In genomic region chrII:8457438-8457837, ce11 we compare ENCODE assay signal across 7 worm cellular contexts.
TF ChIP-seq lines count a peak whose summit lies in the region.

Gene zyg-9 (plus strand): TSS chrII:8457818.

TF ChIP-seq in whole organism, L1 larva, 84 proteins besides CTCF, POLR2A, EP300 and RAD21 (continues in another document):
- TF ChIP-seq mdl-1 (tag; optimal IDR thresholded peaks at IDR 0.05; lab: Kevin White, UChicago) = peak in 1 of 2 experiments; percentile 25
- no peak for TF ChIP-seq fkh-10 (GFP tag; optimal IDR thresholded peaks at IDR 0.05; lab: Kevin White, UChicago)
- no peak for TF ChIP-seq swsn-7 (tag; optimal IDR thresholded peaks at IDR 0.05; lab: Kevin White, UChicago)
- TF ChIP-seq sox-4 (tag; optimal IDR thresholded peaks at IDR 0.05; lab: Kevin White, UChicago) = no peak
- no peak for TF ChIP-seq C16A3.4 (tag; optimal IDR thresholded peaks at IDR 0.05; lab: Kevin White, UChicago)
- TF ChIP-seq lin-13 (GFP tag; optimal IDR thresholded peaks at IDR 0.05; lab: Kevin White, UChicago) = no peak
- no peak for TF ChIP-seq ceh-90 (tag; optimal IDR thresholded peaks at IDR 0.05; lab: Kevin White, UChicago)
- TF ChIP-seq lir-3 (tag; optimal IDR thresholded peaks at IDR 0.05; lab: Kevin White, UChicago; ENCODE audit: poor library complexity) = no peak
- TF ChIP-seq zip-4 (GFP tag; optimal IDR thresholded peaks at IDR 0.05; lab: Kevin White, UChicago) = peak; percentile 70
- peak; percentile 48 for TF ChIP-seq F16B12.6 (tag; optimal IDR thresholded peaks at IDR 0.05; lab: Kevin White, UChicago)
- TF ChIP-seq hlh-17 (GFP tag; optimal IDR thresholded peaks at IDR 0.05; lab: Kevin White, UChicago; ENCODE audit: borderline replicate concordance) = no peak
- TF ChIP-seq tbx-2 (tag; optimal IDR thresholded peaks at IDR 0.05; lab: Kevin White, UChicago) = no peak
- TF ChIP-seq nhr-71 (tag; optimal IDR thresholded peaks at IDR 0.05; lab: Kevin White, UChicago) = peak; percentile 14

TF ChIP-seq in whole organism, L2 larva, 48 proteins besides CTCF, POLR2A, EP300 and RAD21 (continues in another document):
- peak in 1 of 2 experiments; percentile 29 for TF ChIP-seq lsy-2 (tag; optimal IDR thresholded peaks at IDR 0.05; lab: Kevin White, UChicago)
- TF ChIP-seq sma-9 (GFP tag; optimal IDR thresholded peaks at IDR 0.05; lab: Kevin White, UChicago) = no peak
- TF ChIP-seq sma-9 (tag; optimal IDR thresholded peaks at IDR 0.05; lab: Kevin White, UChicago) = no peak
- no peak for TF ChIP-seq peb-1 (tag; optimal IDR thresholded peaks at IDR 0.05; lab: Kevin White, UChicago)
- TF ChIP-seq nhr-25 (tag; optimal IDR thresholded peaks at IDR 0.05; lab: Kevin White, UChicago) = no peak
- no peak for TF ChIP-seq nhr-23 (tag; optimal IDR thresholded peaks at IDR 0.05; lab: Kevin White, UChicago)
- TF ChIP-seq nhr-237 (tag; optimal IDR thresholded peaks at IDR 0.05; lab: Kevin White, UChicago) = no peak
- TF ChIP-seq nhr-12 (tag; optimal IDR thresholded peaks at IDR 0.05; lab: Kevin White, UChicago) = no peak
- peak; percentile 63 for TF ChIP-seq C34F6.9 (tag; optimal IDR thresholded peaks at IDR 0.05; lab: Kevin White, UChicago)
- no peak for TF ChIP-seq lin-39 (tag; optimal IDR thresholded peaks at IDR 0.05; lab: Kevin White, UChicago)
- peak; percentile 30 for TF ChIP-seq unc-55 (GFP tag; optimal IDR thresholded peaks at IDR 0.05; lab: Kevin White, UChicago)
- TF ChIP-seq lin-13 (GFP tag; optimal IDR thresholded peaks at IDR 0.05; lab: Kevin White, UChicago) = no peak
- peak; percentile 26 for TF ChIP-seq nhr-129 (tag; optimal IDR thresholded peaks at IDR 0.05; lab: Kevin White, UChicago)
- no peak for TF ChIP-seq unc-62 (GFP tag; optimal IDR thresholded peaks at IDR 0.05; lab: Kevin White, UChicago)

TF ChIP-seq in whole organism, L3 larva, 47 proteins besides CTCF, POLR2A, EP300 and RAD21:
- TF ChIP-seq hmg-11 (tag; optimal IDR thresholded peaks at IDR 0.05; lab: Kevin White, UChicago) (peak; percentile 33), pha-4 (tag; optimal IDR thresholded peaks at IDR 0.05; lab: Kevin White, UChicago) (peak; percentile 20), lin-39 (tag; optimal IDR thresholded peaks at IDR 0.05; lab: Kevin White, UChicago) (peak; percentile 54), ceh-28 (tag; optimal IDR thresholded peaks at IDR 0.05; lab: Kevin White, UChicago) (peak; percentile 32), nfya-1 (tag; optimal IDR thresholded peaks at IDR 0.05; lab: Kevin White, UChicago; ENCODE audit: insufficient read depth) (peak; percentile 39), egl-5 (tag; optimal IDR thresholded peaks at IDR 0.05; lab: Kevin White, UChicago) (no peak), daf-12 (tag; optimal IDR thresholded peaks at IDR 0.05; lab: Kevin White, UChicago) (no peak), nhr-23 (tag; optimal IDR thresholded peaks at IDR 0.05; lab: Kevin White, UChicago) (peak; percentile 14), lin-15B (tag; optimal IDR thresholded peaks at IDR 0.05; lab: Kevin White, UChicago) (peak; percentile 34)
TF ChIP-seq in whole organism, L3 larva: peak in this region for 7.

TF ChIP-seq in whole organism, L4 larva, 104 proteins besides CTCF, POLR2A, EP300 and RAD21 (continues in another document):
- TF ChIP-seq mes-2 (tag; optimal IDR thresholded peaks at IDR 0.05; lab: Kevin White, UChicago; ENCODE audit: poor library complexity, severe bottlenecking) (peak; percentile 37), ceh-28 (tag; optimal IDR thresholded peaks at IDR 0.05; lab: Kevin White, UChicago) (peak; percentile 11), nhr-237 (tag; optimal IDR thresholded peaks at IDR 0.05; lab: Kevin White, UChicago) (no peak), D1046.2 (GFP tag; IDR thresholded peaks at IDR 0.05; lab: Robert Waterston, UW) (no peak), zip-11 (GFP tag; IDR thresholded peaks at IDR 0.05; lab: Robert Waterston, UW) (no peak), hmg-1.1 (GFP tag; IDR thresholded peaks at IDR 0.05; lab: Robert Waterston, UW) (0 out of 2 replicates have a peak, but pooled peaks have one; percentile 32), tag-97 (GFP tag; IDR thresholded peaks at IDR 0.05; lab: Robert Waterston, UW) (no peak), F44E2.7 (GFP tag; IDR thresholded peaks at IDR 0.05; lab: Robert Waterston, UW) (no peak), dpl-1 (GFP tag; optimal IDR thresholded peaks at IDR 0.05; lab: Kevin White, UChicago) (peak; percentile 5), lir-3 (tag; optimal IDR thresholded peaks at IDR 0.05; lab: Kevin White, UChicago) (no peak), nhr-76 (tag; optimal IDR thresholded peaks at IDR 0.05; lab: Kevin White, UChicago) (no peak), mdl-1 (tag; optimal IDR thresholded peaks at IDR 0.05; lab: Kevin White, UChicago) (no peak), egl-43 (GFP tag; IDR thresholded peaks at IDR 0.05; lab: Robert Waterston, UW) (peak; percentile 28; the same call in 1 of the 2 replicates), zfp-2 (tag; optimal IDR thresholded peaks at IDR 0.05; lab: Kevin White, UChicago) (no peak), Y75B8A.6 (GFP tag; IDR thresholded peaks at IDR 0.05; lab: Robert Waterston, UW) (no peak)

TF ChIP-seq in whole organism, late embryonic, 69 proteins besides CTCF, POLR2A, EP300 and RAD21:
- no peak for TF ChIP-seq K09A11.1 (tag; optimal IDR thresholded peaks at IDR 0.05; lab: Kevin White, UChicago; ENCODE audit: insufficient read depth)
- TF ChIP-seq ceh-19 (GFP tag; optimal IDR thresholded peaks at IDR 0.05; lab: Kevin White, UChicago) = no peak
- TF ChIP-seq ceh-48 (tag; optimal IDR thresholded peaks at IDR 0.05; lab: Kevin White, UChicago) = peak; percentile 43
- TF ChIP-seq hlh-30 (tag; optimal IDR thresholded peaks at IDR 0.05; lab: Kevin White, UChicago; ENCODE audit: insufficient read depth) = peak; percentile 16
TF ChIP-seq in whole organism, late embryonic: peak in this region for 2.

TF ChIP-seq in whole organism, midembryonic, 9 proteins besides CTCF, POLR2A, EP300 and RAD21:
- TF ChIP-seq T22C8.4 (GFP tag; IDR thresholded peaks at IDR 0.05; lab: Robert Waterston, UW) = 0 out of 2 replicates have a peak, but pooled peaks have one; percentile 14
- TF ChIP-seq ref-1 (GFP tag; conservative IDR thresholded peaks at IDR 0.05; lab: Robert Waterston, UW) = no peak

TF ChIP-seq in whole organism, young adult, 124 proteins besides CTCF, POLR2A, EP300 and RAD21 (continues in another document):
- TF ChIP-seq snpc-3.4 (tag; optimal IDR thresholded peaks at IDR 0.05; lab: Kevin White, UChicago) (no peak), hrde-1 (tag; optimal IDR thresholded peaks at IDR 0.05; lab: Kevin White, UChicago; ENCODE audit: borderline replicate concordance) (no peak), xnd-1 (tag; optimal IDR thresholded peaks at IDR 0.05; lab: Kevin White, UChicago) (no peak), ets-4 (GFP tag; optimal IDR thresholded peaks at IDR 0.05; lab: Kevin White, UChicago) (no peak), zfh-2 (GFP tag; conservative IDR thresholded peaks at IDR 0.05; lab: Robert Waterston, UW) (peak; percentile 69; the same call in 1 of the 2 replicates), Y67H2A.10 (GFP tag; conservative IDR thresholded peaks at IDR 0.05; lab: Robert Waterston, UW) (peak; percentile 8; the same call in 1 of the 2 replicates), lir-1 (GFP tag; conservative IDR thresholded peaks at IDR 0.05; lab: Robert Waterston, UW) (no peak), ztf-25 (GFP tag; IDR thresholded peaks at IDR 0.05; lab: Robert Waterston, UW) (no peak), F22D6.2 (tag; optimal IDR thresholded peaks at IDR 0.05; lab: Kevin White, UChicago) (no peak), egl-18 (GFP tag; IDR thresholded peaks at IDR 0.05; lab: Robert Waterston, UW) (no peak), cebp-2 (GFP tag; IDR thresholded peaks at IDR 0.05; lab: Robert Waterston, UW) (no peak), lin-26 (GFP tag; IDR thresholded peaks at IDR 0.05; lab: Robert Waterston, UW) (peak; percentile 27; the same call in 1 of the 2 replicates), K12H6.12 (tag; optimal IDR thresholded peaks at IDR 0.05; lab: Kevin White, UChicago) (no peak), Y79H2A.3 (GFP tag; conservative IDR thresholded peaks at IDR 0.05; lab: Robert Waterston, UW) (no peak), sdz-38 (tag; optimal IDR thresholded peaks at IDR 0.05; lab: Kevin White, UChicago) (no peak), F33H1.4 (GFP tag; IDR thresholded peaks at IDR 0.05; lab: Robert Waterston, UW) (no peak), tbx-9 (tag; optimal IDR thresholded peaks at IDR 0.05; lab: Kevin White, UChicago; ENCODE audit: borderline replicate concordance) (no peak), lin-54 (GFP tag; optimal IDR thresholded peaks at IDR 0.05; lab: Kevin White, UChicago) (peak; percentile 26), egl-44 (GFP tag; IDR thresholded peaks at IDR 0.05; lab: Robert Waterston, UW) (no peak), F37B4.10 (GFP tag; IDR thresholded peaks at IDR 0.05; lab: Robert Waterston, UW) (no peak), attf-5 (GFP tag; optimal IDR thresholded peaks at IDR 0.05; lab: Kevin White, UChicago) (peak; percentile 76), C06A6.2 (GFP tag; conservative IDR thresholded peaks at IDR 0.05; lab: Robert Waterston, UW) (no peak), nhr-120 (GFP tag; IDR thresholded peaks at IDR 0.05; lab: Robert Waterston, UW) (no peak), nhr-80 (tag; optimal IDR thresholded peaks at IDR 0.05; lab: Kevin White, UChicago) (no peak), sea-2 (GFP tag; IDR thresholded peaks at IDR 0.05; lab: Robert Waterston, UW) (no peak), nfyb-1 (GFP tag; IDR thresholded peaks at IDR 0.05; lab: Robert Waterston, UW) (peak; percentile 14; the same call in 1 of the 2 replicates), ztf-6 (GFP tag; IDR thresholded peaks at IDR 0.05; lab: Robert Waterston, UW) (no peak), nfya-1 (tag; optimal IDR thresholded peaks at IDR 0.05; lab: Kevin White, UChicago; ENCODE audit: borderline replicate concordance, insufficient read depth) (no peak), ceh-40 (GFP tag; IDR thresholded peaks at IDR 0.05; lab: Robert Waterston, UW) (no peak), tbp1 (GFP tag; optimal IDR thresholded peaks at IDR 0.05; lab: Kevin White, UChicago) (no peak), F23B12.7 (tag; optimal IDR thresholded peaks at IDR 0.05; lab: Kevin White, UChicago; ENCODE audit: insufficient read depth) (no peak), ccch-3 (GFP tag; optimal IDR thresholded peaks at IDR 0.05; lab: Kevin White, UChicago) (no peak), rcor-1 (GFP tag; IDR thresholded peaks at IDR 0.05; lab: Robert Waterston, UW) (no peak), egrh-3 (GFP tag; IDR thresholded peaks at IDR 0.05; lab: Robert Waterston, UW) (no peak), cebp-1 (GFP tag; IDR thresholded peaks at IDR 0.05; lab: Robert Waterston, UW) (peak; percentile 96), cebp-1 (tag; optimal IDR thresholded peaks at IDR 0.05; lab: Kevin White, UChicago) (peak; percentile 99), pbrm-1 (GFP tag; IDR thresholded peaks at IDR 0.05; lab: Robert Waterston, UW) (0 out of 2 replicates have a peak, but pooled peaks have one; percentile 22), him-1 (tag; optimal IDR thresholded peaks at IDR 0.05; lab: Kevin White, UChicago) (no peak), fkh-3 (tag; optimal IDR thresholded peaks at IDR 0.05; lab: Kevin White, UChicago) (no peak)
